Fruit fly (Drosophila melanogaster): ENCODE measurements around the gene CG5418.

Gene CG5418

dm6 chr2L:12483866-12484554, 31.0 kb upstream of the CG5418 start (continued):
- TF ChIP-seq lmd (GFP tag; IDR thresholded peaks at IDR 0.05) = peak; percentile 90
- peak; percentile 86 for TF ChIP-seq BtbVII (GFP tag; optimal IDR thresholded peaks at IDR 0.05)
- peak; percentile 81 for TF ChIP-seq crc (GFP tag; optimal IDR thresholded peaks at IDR 0.05)
- TF ChIP-seq CG4617 (GFP tag; optimal IDR thresholded peaks at IDR 0.05; ENCODE audit: borderline replicate concordance) = peak; percentile 41
- peak; percentile 81 for TF ChIP-seq scrt (GFP tag; optimal IDR thresholded peaks at IDR 0.05)
- TF ChIP-seq CG34376 (GFP tag; optimal IDR thresholded peaks at IDR 0.05) = peak; percentile 81
- peak; percentile 89 for TF ChIP-seq fu2 (GFP tag; optimal IDR thresholded peaks at IDR 0.05)
- peak; percentile 43; the same call in 1 of the 2 replicates for TF ChIP-seq Poxn (GFP tag; IDR thresholded peaks at IDR 0.05)
- TF ChIP-seq CG10654 (GFP tag; optimal IDR thresholded peaks at IDR 0.05) = peak; percentile 80
- peak; percentile 86; the same call in 1 of the 2 replicates for TF ChIP-seq E2f1 (GFP tag; IDR thresholded peaks at IDR 0.05)
- TF ChIP-seq Bdp1 (GFP tag; optimal IDR thresholded peaks at IDR 0.05) = no peak
- peak; percentile 58 for TF ChIP-seq Ets97D (GFP tag; optimal IDR thresholded peaks at IDR 0.05)
- TF ChIP-seq bsh (GFP tag; optimal IDR thresholded peaks at IDR 0.05) = peak; percentile 88 to 93
- no peak for TF ChIP-seq TFAM (GFP tag; optimal IDR thresholded peaks at IDR 0.05)
- peak; percentile 92 for TF ChIP-seq CHES-1-like (GFP tag; optimal IDR thresholded peaks at IDR 0.05)
- TF ChIP-seq unc-4 (GFP tag; IDR thresholded peaks at IDR 0.05; ENCODE audit: partially characterized antibody) = no peak
- peak; percentile 62; the same call in 1 of the 2 replicates for TF ChIP-seq Ravus (GFP tag; IDR thresholded peaks at IDR 0.05)
- TF ChIP-seq trh (GFP tag; optimal IDR thresholded peaks at IDR 0.05) = no peak
- TF ChIP-seq CG9876 (GFP tag; optimal IDR thresholded peaks at IDR 0.05) = peak; percentile 71
- TF ChIP-seq CG7271 (tag; optimal IDR thresholded peaks at IDR 0.05) = peak; percentile 1
- no peak for TF ChIP-seq D (optimal IDR thresholded peaks at IDR 0.05)
- TF ChIP-seq D (GFP tag; optimal IDR thresholded peaks at IDR 0.05) = peak; percentile 84
- peak; percentile 85 for TF ChIP-seq Dbx (GFP tag; IDR thresholded peaks at IDR 0.05)
- TF ChIP-seq CG13624 (GFP tag; optimal IDR thresholded peaks at IDR 0.05) = peak; percentile 87
- TF ChIP-seq cwo (GFP tag; optimal IDR thresholded peaks at IDR 0.05) = peak; percentile 78
- peak; percentile 74 for TF ChIP-seq CG8281 (tag; optimal IDR thresholded peaks at IDR 0.05)
- peak; percentile 73 for TF ChIP-seq Rx (GFP tag; IDR thresholded peaks at IDR 0.05)
- TF ChIP-seq rib (GFP tag; IDR thresholded peaks at IDR 0.05) = peak; percentile 74
- peak; percentile 85 for TF ChIP-seq tap (tag; optimal IDR thresholded peaks at IDR 0.05)
- TF ChIP-seq cg (GFP tag; optimal IDR thresholded peaks at IDR 0.05) = peak; percentile 73
- peak; percentile 86 for TF ChIP-seq Fer2 (tag; optimal IDR thresholded peaks at IDR 0.05)
- peak; percentile 78 for TF ChIP-seq CG10147 (GFP tag; optimal IDR thresholded peaks at IDR 0.05)
- TF ChIP-seq sc (optimal IDR thresholded peaks at IDR 0.05) = no peak
- TF ChIP-seq sc (GFP tag; optimal IDR thresholded peaks at IDR 0.05) = peak; percentile 86
- TF ChIP-seq pan (optimal IDR thresholded peaks at IDR 0.05) = no peak
- peak in 1 of 2 experiments; percentile 91 for TF ChIP-seq pan (GFP tag; optimal IDR thresholded peaks at IDR 0.05 in 1 of 2, IDR thresholded peaks at IDR 0.05 in 1 of 2)
- peak; percentile 92 for TF ChIP-seq CG2120 (GFP tag; optimal IDR thresholded peaks at IDR 0.05)
- TF ChIP-seq croc (GFP tag; conservative IDR thresholded peaks at IDR 0.05) = peak; percentile 82
- TF ChIP-seq B-H1 (GFP tag; IDR thresholded peaks at IDR 0.05) = peak; percentile 84
- peak; percentile 99 for TF ChIP-seq grau (tag; optimal IDR thresholded peaks at IDR 0.05)
- peak; percentile 78 for TF ChIP-seq odd (GFP tag; optimal IDR thresholded peaks at IDR 0.05)
- TF ChIP-seq CG14710 (tag; optimal IDR thresholded peaks at IDR 0.05) = peak; percentile 80
- peak; percentile 84; the same call in 1 of the 2 replicates for TF ChIP-seq danr (GFP tag; IDR thresholded peaks at IDR 0.05)
- TF ChIP-seq wek (GFP tag; optimal IDR thresholded peaks at IDR 0.05) = peak; percentile 75
- peak; percentile 94 for TF ChIP-seq CG13424 (tag; optimal IDR thresholded peaks at IDR 0.05)
- TF ChIP-seq CG18764 (GFP tag; optimal IDR thresholded peaks at IDR 0.05) = peak; percentile 81
- TF ChIP-seq CG15269 (tag; optimal IDR thresholded peaks at IDR 0.05) = peak; percentile 94
- peak; percentile 60 for TF ChIP-seq CrebB (tag; optimal IDR thresholded peaks at IDR 0.05)
- TF ChIP-seq Ptx1 (GFP tag; IDR thresholded peaks at IDR 0.05) = peak; percentile 92
- TF ChIP-seq CG14965 (GFP tag; optimal IDR thresholded peaks at IDR 0.05; ENCODE audit: borderline replicate concordance) = peak; percentile 45
